Fruit fly (Drosophila melanogaster): Measurements from ENCODE around the gene Or22b.

DNA sequence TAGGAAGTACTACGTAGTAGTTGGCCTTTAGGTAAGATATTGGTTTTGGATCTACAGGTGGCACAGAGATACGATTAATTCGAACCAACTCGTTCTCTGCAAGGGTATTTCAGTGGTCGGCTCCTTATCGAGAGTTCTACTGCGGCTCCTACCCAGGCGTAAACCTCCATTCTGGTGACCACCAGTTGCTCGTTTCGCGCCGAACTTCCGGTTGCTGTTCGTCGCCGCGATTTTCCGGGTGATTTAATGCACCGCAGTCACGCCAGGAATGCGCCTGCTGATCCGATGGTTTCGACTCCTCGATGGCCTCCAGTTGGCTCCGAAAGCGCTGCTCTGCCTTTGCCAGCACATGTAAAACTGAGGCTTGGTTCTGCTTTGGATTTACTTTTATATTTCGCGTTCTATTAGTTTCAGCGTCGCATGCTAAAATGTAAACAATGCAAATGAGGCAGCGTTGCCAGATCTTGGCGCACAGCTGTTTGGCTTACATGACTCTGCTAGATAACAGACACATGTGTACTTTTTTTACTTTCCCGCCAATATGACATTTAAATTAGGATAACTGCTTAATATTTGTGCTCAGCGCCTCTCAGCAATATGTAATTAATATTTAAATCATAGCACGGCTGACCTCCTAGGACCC is 19.9 kb upstream of the Or22b start, which contains the start of gene CG7420:
- TF ChIP-seq ovo (GFP tag; optimal IDR thresholded peaks at IDR 0.05) (no peak), cic (GFP tag; optimal IDR thresholded peaks at IDR 0.05) (no peak), CG11617 (GFP tag; optimal IDR thresholded peaks at IDR 0.05) (no peak), CG14711 (tag; optimal IDR thresholded peaks at IDR 0.05) (no peak), pad (GFP tag; optimal IDR thresholded peaks at IDR 0.05) (no peak), CG12768 (GFP tag; optimal IDR thresholded peaks at IDR 0.05) (no peak), Crg-1 (GFP tag; optimal IDR thresholded peaks at IDR 0.05) (no peak), toe (GFP tag; optimal IDR thresholded peaks at IDR 0.05) (no peak), tj (GFP tag; optimal IDR thresholded peaks at IDR 0.05) (no peak), CG33017 (tag; optimal IDR thresholded peaks at IDR 0.05) (no peak)

Measured in whole organism, adult.